Worm (Caenorhabditis elegans): ENCODE data around the gene F44B9.9.
A peak's percentile ranks its signal among the peaks of the same experiment; 100 is the strongest.

F44B9.9 gene

DNA sequence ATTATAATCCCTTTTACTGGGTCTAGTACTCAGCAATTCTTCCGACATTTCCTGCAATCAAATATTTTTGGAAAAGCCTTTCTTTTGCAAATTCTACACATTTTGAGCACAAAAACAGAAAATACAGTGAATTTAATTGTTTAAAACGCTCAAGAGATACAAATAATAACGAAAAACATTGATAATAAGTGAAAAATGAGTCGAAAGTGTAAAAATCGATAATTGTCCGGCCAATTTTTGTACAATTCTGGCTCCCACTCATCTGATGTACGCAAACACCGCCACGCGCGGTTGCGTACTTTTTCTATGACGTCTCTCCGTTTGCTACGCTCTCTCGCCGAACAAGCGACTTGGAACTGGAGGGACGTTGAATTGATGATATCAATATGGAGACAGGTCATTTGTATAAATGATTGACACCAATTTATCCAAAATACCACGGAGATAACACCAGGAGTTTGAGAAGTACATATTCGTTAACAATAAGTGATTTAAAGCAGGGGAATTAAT lies 10.0 kb downstream of the F44B9.9 start, which contains the start of gene lin-36:
TSS of gene lin-36 (minus strand) at position 51 of the 510 bp plus-strand sequence.
- TF ChIP-seq dpl-1 (GFP tag; optimal IDR thresholded peaks at IDR 0.05) (peak; percentile 61), madf-3 (GFP tag; IDR thresholded peaks at IDR 0.05) (0 out of 2 replicates have a peak, but pooled peaks have one; percentile 9), F57A8.1 (GFP tag; optimal IDR thresholded peaks at IDR 0.05) (no peak), mcd-1 (GFP tag; IDR thresholded peaks at IDR 0.05) (peak; percentile 68), F55B11.4 (tag; optimal IDR thresholded peaks at IDR 0.05; ENCODE audit: borderline replicate concordance, insufficient read depth) (no peak), snpc-1.3 (tag; optimal IDR thresholded peaks at IDR 0.05; ENCODE audit: insufficient read depth) (no peak), D2030.7 (GFP tag; IDR thresholded peaks at IDR 0.05) (no peak), F57C9.4 (tag; optimal IDR thresholded peaks at IDR 0.05) (no peak), lin-35 (GFP tag; optimal IDR thresholded peaks at IDR 0.05) (no peak), ZK185.1 (tag; optimal IDR thresholded peaks at IDR 0.05; ENCODE audit: poor library complexity, severe bottlenecking) (peak; percentile 24), hrde-1 (tag; optimal IDR thresholded peaks at IDR 0.05; ENCODE audit: borderline replicate concordance) (no peak), egl-44 (GFP tag; IDR thresholded peaks at IDR 0.05) (no peak), hlh-26 (GFP tag; conservative IDR thresholded peaks at IDR 0.05) (no peak), nfyb-1 (GFP tag; IDR thresholded peaks at IDR 0.05) (no peak), T26A5.8 (tag; optimal IDR thresholded peaks at IDR 0.05) (no peak), madf-10 (tag; optimal IDR thresholded peaks at IDR 0.05) (peak; percentile 21), Y53F4B.3 (GFP tag; IDR thresholded peaks at IDR 0.05) (no peak), tlf-1 (GFP tag; optimal IDR thresholded peaks at IDR 0.05) (no peak), repo-1 (tag; optimal IDR thresholded peaks at IDR 0.05) (no peak), lir-1 (GFP tag; conservative IDR thresholded peaks at IDR 0.05) (no peak), F22D6.2 (tag; optimal IDR thresholded peaks at IDR 0.05) (no peak), akir-1 (GFP tag; optimal IDR thresholded peaks at IDR 0.05) (no peak), Y56A3A.18 (GFP tag; IDR thresholded peaks at IDR 0.05) (no peak), ceh-100 (GFP tag; IDR thresholded peaks at IDR 0.05) (0 out of 2 replicates have a peak, but pooled peaks have one; percentile 12), fkh-3 (tag; optimal IDR thresholded peaks at IDR 0.05) (no peak), ztf-3 (GFP tag; optimal IDR thresholded peaks at IDR 0.05) (no peak), ceh-40 (GFP tag; IDR thresholded peaks at IDR 0.05) (no peak), ccch-3 (GFP tag; optimal IDR thresholded peaks at IDR 0.05) (no peak), Y79H2A.3 (GFP tag; conservative IDR thresholded peaks at IDR 0.05) (no peak), Y53G8AR.9 (GFP tag; conservative IDR thresholded peaks at IDR 0.05) (no peak), chd-7 (tag; optimal IDR thresholded peaks at IDR 0.05) (no peak), lsl-1 (GFP tag; optimal IDR thresholded peaks at IDR 0.05) (peak; percentile 29), hsf-1 (GFP tag; IDR thresholded peaks at IDR 0.05) (no peak), K11D2.4 (GFP tag; IDR thresholded peaks at IDR 0.05) (no peak), ekl-4 (GFP tag; IDR thresholded peaks at IDR 0.05) (peak; percentile 46; the same call in 1 of the 2 replicates), pbrm-1 (GFP tag; IDR thresholded peaks at IDR 0.05) (peak; percentile 57; the same call in 1 of the 2 replicates), nhr-179 (tag; optimal IDR thresholded peaks at IDR 0.05) (no peak), T07F8.4 (tag; optimal IDR thresholded peaks at IDR 0.05) (no peak), K12H6.12 (tag; optimal IDR thresholded peaks at IDR 0.05) (peak; percentile 25), B0019.2 (GFP tag; conservative IDR thresholded peaks at IDR 0.05) (no peak), let-526 (GFP tag; IDR thresholded peaks at IDR 0.05) (no peak), egl-18 (GFP tag; IDR thresholded peaks at IDR 0.05) (no peak), tbx-9 (tag; optimal IDR thresholded peaks at IDR 0.05; ENCODE audit: borderline replicate concordance) (no peak), mel-28 (tag; optimal IDR thresholded peaks at IDR 0.05; ENCODE audit: borderline replicate concordance) (no peak), cebp-2 (GFP tag; IDR thresholded peaks at IDR 0.05) (no peak), aptf-2 (GFP tag; conservative IDR thresholded peaks at IDR 0.05) (no peak), B0336.3 (GFP tag; IDR thresholded peaks at IDR 0.05) (0 out of 2 replicates have a peak, but pooled peaks have one; percentile 21), bed-2 (GFP tag; IDR thresholded peaks at IDR 0.05) (no peak)
